Worm (Caenorhabditis elegans): Measurements from ENCODE around the gene C27F2.4.

DNA sequence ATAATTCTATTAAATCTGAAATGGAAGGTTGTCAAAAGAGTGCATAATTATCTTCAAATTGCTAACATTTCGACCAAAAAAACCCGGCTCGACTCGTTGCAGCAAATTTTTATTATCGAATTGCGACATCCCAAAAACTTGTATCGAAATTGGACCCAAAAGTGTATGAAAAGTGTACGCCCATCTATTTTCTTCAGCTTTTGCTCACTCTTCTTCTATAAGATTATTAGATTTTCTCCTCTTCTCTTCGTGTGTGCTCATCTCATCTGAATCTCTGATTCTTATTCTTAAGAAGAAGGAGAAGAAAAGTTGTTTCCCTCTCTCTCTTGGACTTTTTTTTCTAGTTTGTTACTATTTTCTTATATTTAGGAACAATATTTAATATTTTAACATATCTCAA, 7.1 kb upstream of the C27F2.4 start:
- TF ChIP-seq pha-4 (tag; optimal IDR thresholded peaks at IDR 0.05) (no peak), ceh-83 (GFP tag; optimal IDR thresholded peaks at IDR 0.05) (no peak), ces-1 (GFP tag; optimal IDR thresholded peaks at IDR 0.05) (peak; percentile 95), zip-8 (tag; optimal IDR thresholded peaks at IDR 0.05) (no peak), bed-3 (GFP tag; optimal IDR thresholded peaks at IDR 0.05) (no peak), nhr-237 (tag; optimal IDR thresholded peaks at IDR 0.05) (no peak), sptf-1 (tag; optimal IDR thresholded peaks at IDR 0.05) (no peak), unc-62 (GFP tag; optimal IDR thresholded peaks at IDR 0.05) (no peak), snpc-4 (tag; optimal IDR thresholded peaks at IDR 0.05) (no peak), lsy-2 (tag; optimal IDR thresholded peaks at IDR 0.05) (no peak), ceh-39 (tag; optimal IDR thresholded peaks at IDR 0.05) (no peak), mep-1 (tag; optimal IDR thresholded peaks at IDR 0.05) (no peak), elt-3 (tag; optimal IDR thresholded peaks at IDR 0.05) (no peak), lin-32 (GFP tag; optimal IDR thresholded peaks at IDR 0.05) (no peak)
